ENCODE assay signal across 1 fruit fly cellular context in the genomic region with DNA sequence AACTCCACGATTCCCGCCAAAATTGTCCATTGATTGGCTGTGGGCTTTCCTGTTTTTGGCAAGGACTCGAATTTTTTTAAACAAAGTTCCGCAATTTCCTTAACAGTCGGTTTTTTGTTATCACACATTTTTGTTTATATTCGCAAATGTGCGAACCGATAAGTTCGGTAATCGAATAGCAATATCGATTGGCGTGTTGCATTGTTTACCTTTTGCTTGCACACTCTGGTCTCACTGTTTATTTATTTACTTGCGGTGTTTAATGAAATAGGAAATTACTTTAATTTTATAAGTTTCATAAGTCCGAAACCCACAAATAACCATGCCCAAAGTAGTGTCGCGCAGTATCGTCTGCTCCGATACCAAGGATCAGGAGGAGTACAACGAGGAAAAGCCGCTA.
TF ChIP-seq lines count a peak whose summit lies in the region.

A gene (minus strand): TSS at position 152 of the 400 bp plus-strand sequence.
A gene (plus strand): TSS at position 200 of the 400 bp plus-strand sequence.

TF ChIP-seq in whole organism, embryonic, 481 proteins besides CTCF, POLR2A, EP300 and RAD21 (continued from another document):
- TF ChIP-seq CG4617 (GFP tag; optimal IDR thresholded peaks at IDR 0.05; lab: Kevin White, UChicago; ENCODE audit: borderline replicate concordance) = peak; percentile 74
- no peak for TF ChIP-seq CG3407 (GFP tag; optimal IDR thresholded peaks at IDR 0.05; lab: Kevin White, UChicago)
- no peak for TF ChIP-seq CG11247 (GFP tag; IDR thresholded peaks at IDR 0.05; lab: Robert Waterston, UW)
- TF ChIP-seq Dll (GFP tag; IDR thresholded peaks at IDR 0.05; lab: Robert Waterston, UW; ENCODE audit: partially characterized antibody) = peak; percentile 72; the same call in 3 of the 4 replicates
- no peak for TF ChIP-seq D19B (GFP tag; optimal IDR thresholded peaks at IDR 0.05; lab: Kevin White, UChicago)
- no peak for TF ChIP-seq Sry-β (GFP tag; optimal IDR thresholded peaks at IDR 0.05; lab: Kevin White, UChicago)
- 0 out of 3 replicates have a peak, but pooled peaks have one; percentile 28 for TF ChIP-seq Doc3 (GFP tag; IDR thresholded peaks at IDR 0.05; lab: Robert Waterston, UW; ENCODE audit: partially characterized antibody)
- TF ChIP-seq unc-4 (GFP tag; IDR thresholded peaks at IDR 0.05; lab: Robert Waterston, UW; ENCODE audit: partially characterized antibody) = peak; percentile 62
- peak; percentile 6 for TF ChIP-seq CG7987 (GFP tag; optimal IDR thresholded peaks at IDR 0.05; lab: Kevin White, UChicago)
- TF ChIP-seq sr (GFP tag; IDR thresholded peaks at IDR 0.05; lab: Robert Waterston, UW) = no peak
- no peak for TF ChIP-seq maf-S (GFP tag; optimal IDR thresholded peaks at IDR 0.05; lab: Kevin White, UChicago)
- peak; percentile 72 for TF ChIP-seq CG13287 (GFP tag; IDR thresholded peaks at IDR 0.05; lab: Robert Waterston, UW; ENCODE audit: partially characterized antibody)
- TF ChIP-seq kah (GFP tag; optimal IDR thresholded peaks at IDR 0.05; lab: Kevin White, UChicago) = no peak
- peak; percentile 36; the same call in 1 of the 2 replicates for TF ChIP-seq tna (GFP tag; IDR thresholded peaks at IDR 0.05; lab: Robert Waterston, UW; ENCODE audit: partially characterized antibody)
- peak; percentile 41 for TF ChIP-seq E2f2 (GFP tag; IDR thresholded peaks at IDR 0.05; lab: Robert Waterston, UW)
- TF ChIP-seq CG4328 (GFP tag; optimal IDR thresholded peaks at IDR 0.05; lab: Kevin White, UChicago) = no peak
- peak; percentile 12 for TF ChIP-seq CG13624 (GFP tag; optimal IDR thresholded peaks at IDR 0.05; lab: Kevin White, UChicago)
- peak; percentile 14 for TF ChIP-seq Lhr (GFP tag; optimal IDR thresholded peaks at IDR 0.05; lab: Kevin White, UChicago)
- TF ChIP-seq MBD-R2 (GFP tag; IDR thresholded peaks at IDR 0.05; lab: Robert Waterston, UW) = peak; percentile 96
- TF ChIP-seq ato (GFP tag; IDR thresholded peaks at IDR 0.05; lab: Robert Waterston, UW; ENCODE audit: partially characterized antibody) = peak; percentile 61; the same call in 1 of the 2 replicates
- TF ChIP-seq CG15514 (GFP tag; optimal IDR thresholded peaks at IDR 0.05; lab: Kevin White, UChicago) = peak; percentile 58
- TF ChIP-seq Hand (GFP tag; optimal IDR thresholded peaks at IDR 0.05; lab: Kevin White, UChicago) = no peak
- TF ChIP-seq trem (tag; optimal IDR thresholded peaks at IDR 0.05; lab: Kevin White, UChicago) = peak; percentile 36
- TF ChIP-seq amos (GFP tag; IDR thresholded peaks at IDR 0.05; lab: Robert Waterston, UW; ENCODE audit: partially characterized antibody) = peak; percentile 51; the same call in 1 of the 2 replicates
- TF ChIP-seq CG33213 (GFP tag; optimal IDR thresholded peaks at IDR 0.05; lab: Kevin White, UChicago) = peak; percentile 14
- TF ChIP-seq CG15696 (tag; optimal IDR thresholded peaks at IDR 0.05; lab: Kevin White, UChicago) = peak; percentile 21
- no peak for TF ChIP-seq chm (GFP tag; IDR thresholded peaks at IDR 0.05; lab: Robert Waterston, UW)
- peak; percentile 34 for TF ChIP-seq phol (tag; optimal IDR thresholded peaks at IDR 0.05; lab: Kevin White, UChicago)
- TF ChIP-seq Mes4 (GFP tag; optimal IDR thresholded peaks at IDR 0.05; lab: Kevin White, UChicago) = no peak
- TF ChIP-seq CG2678 (tag; optimal IDR thresholded peaks at IDR 0.05; lab: Kevin White, UChicago) = no peak
- TF ChIP-seq pfk (GFP tag; optimal IDR thresholded peaks at IDR 0.05; lab: Kevin White, UChicago) = no peak
- no peak for TF ChIP-seq Nf-YC (tag; optimal IDR thresholded peaks at IDR 0.05; lab: Kevin White, UChicago)
- peak; percentile 87 for TF ChIP-seq onecut (GFP tag; IDR thresholded peaks at IDR 0.05; lab: Robert Waterston, UW)
- TF ChIP-seq CG9797 (GFP tag; optimal IDR thresholded peaks at IDR 0.05; lab: Kevin White, UChicago) = peak; percentile 76
- no peak for TF ChIP-seq stc (GFP tag; IDR thresholded peaks at IDR 0.05; lab: Robert Waterston, UW)
- TF ChIP-seq Atf6 (GFP tag; IDR thresholded peaks at IDR 0.05; lab: Robert Waterston, UW) = no peak
- peak; percentile 56; the same call in 1 of the 3 replicates for TF ChIP-seq CG7963 (GFP tag; IDR thresholded peaks at IDR 0.05; lab: Robert Waterston, UW; ENCODE audit: partially characterized antibody)
- no peak for TF ChIP-seq CG14441 (GFP tag; IDR thresholded peaks at IDR 0.05; lab: Robert Waterston, UW)
- no peak for TF ChIP-seq pan (optimal IDR thresholded peaks at IDR 0.05; lab: Kevin White, UChicago)
- no peak for TF ChIP-seq pan (GFP tag; optimal IDR thresholded peaks at IDR 0.05 in 1 of 2, IDR thresholded peaks at IDR 0.05 in 1 of 2)
- peak; percentile 58 for TF ChIP-seq Bgb (GFP tag; IDR thresholded peaks at IDR 0.05; lab: Robert Waterston, UW; ENCODE audit: partially characterized antibody)
- TF ChIP-seq Opbp (GFP tag; IDR thresholded peaks at IDR 0.05; lab: Robert Waterston, UW; ENCODE audit: partially characterized antibody) = 0 out of 3 replicates have a peak, but pooled peaks have one; percentile 31
- peak; percentile 42; the same call in 1 of the 3 replicates for TF ChIP-seq zen2 (GFP tag; IDR thresholded peaks at IDR 0.05; lab: Robert Waterston, UW; ENCODE audit: partially characterized antibody)
- TF ChIP-seq ind (GFP tag; optimal IDR thresholded peaks at IDR 0.05; lab: Kevin White, UChicago) = no peak
- TF ChIP-seq Xrp1 (GFP tag; IDR thresholded peaks at IDR 0.05; lab: Robert Waterston, UW) = no peak
- no peak for TF ChIP-seq tin (GFP tag; optimal IDR thresholded peaks at IDR 0.05; lab: Kevin White, UChicago)
- peak; percentile 47; the same call in 1 of the 2 replicates for TF ChIP-seq bbx (GFP tag; IDR thresholded peaks at IDR 0.05; lab: Robert Waterston, UW; ENCODE audit: partially characterized antibody)
- TF ChIP-seq BEAF-32 (GFP tag; optimal IDR thresholded peaks at IDR 0.05; lab: Kevin White, UChicago) = peak; percentile 53
- TF ChIP-seq nerfin-2 (GFP tag; IDR thresholded peaks at IDR 0.05; lab: Robert Waterston, UW; ENCODE audit: partially characterized antibody) = peak; percentile 25; the same call in 1 of the 2 replicates
- peak; percentile 12; the same call in 1 of the 2 replicates for TF ChIP-seq inv (GFP tag; IDR thresholded peaks at IDR 0.05; lab: Robert Waterston, UW; ENCODE audit: partially characterized antibody)
- TF ChIP-seq CG17829 (tag; optimal IDR thresholded peaks at IDR 0.05; lab: Kevin White, UChicago) = peak; percentile 5
- TF ChIP-seq gro (GFP tag; optimal IDR thresholded peaks at IDR 0.05; lab: Kevin White, UChicago) = peak; percentile 15
- TF ChIP-seq CG7745 (tag; optimal IDR thresholded peaks at IDR 0.05; lab: Kevin White, UChicago) = no peak
- no peak for TF ChIP-seq CG2875 (GFP tag; optimal IDR thresholded peaks at IDR 0.05; lab: Kevin White, UChicago)
- TF ChIP-seq hbn (GFP tag; IDR thresholded peaks at IDR 0.05; lab: Robert Waterston, UW; ENCODE audit: partially characterized antibody) = peak; percentile 61
- TF ChIP-seq gfzf (GFP tag; optimal IDR thresholded peaks at IDR 0.05; lab: Kevin White, UChicago) = peak; percentile 76
- no peak for TF ChIP-seq gsb (GFP tag; IDR thresholded peaks at IDR 0.05; lab: Robert Waterston, UW)
- TF ChIP-seq Sox102F (GFP tag; optimal IDR thresholded peaks at IDR 0.05; lab: Kevin White, UChicago) = no peak
- TF ChIP-seq CG8281 (tag; optimal IDR thresholded peaks at IDR 0.05; lab: Kevin White, UChicago) = no peak
- peak; percentile 57 for TF ChIP-seq CG34224 (GFP tag; IDR thresholded peaks at IDR 0.05; lab: Robert Waterston, UW; ENCODE audit: partially characterized antibody)
- no peak for TF ChIP-seq dimm (GFP tag; IDR thresholded peaks at IDR 0.05; lab: Robert Waterston, UW)
- peak; percentile 55 for TF ChIP-seq YL-1 (GFP tag; optimal IDR thresholded peaks at IDR 0.05; lab: Kevin White, UChicago)
- 0 out of 3 replicates have a peak, but pooled peaks have one; percentile 10 for TF ChIP-seq vnd (GFP tag; IDR thresholded peaks at IDR 0.05; lab: Robert Waterston, UW; ENCODE audit: partially characterized antibody)
- peak in 1 of 2 experiments; percentile 74 for TF ChIP-seq Pdp1 (GFP tag; optimal IDR thresholded peaks at IDR 0.05; lab: Kevin White, UChicago)
- TF ChIP-seq chn (GFP tag; optimal IDR thresholded peaks at IDR 0.05; lab: Kevin White, UChicago) = no peak
- peak; percentile 48; the same call in 2 of the 3 replicates for TF ChIP-seq CG6791 (GFP tag; IDR thresholded peaks at IDR 0.05; lab: Robert Waterston, UW; ENCODE audit: partially characterized antibody)
- TF ChIP-seq CG14860 (GFP tag; IDR thresholded peaks at IDR 0.05; lab: Robert Waterston, UW; ENCODE audit: partially characterized antibody) = peak; percentile 56; the same call in 2 of the 3 replicates
- TF ChIP-seq Fer1 (GFP tag; optimal IDR thresholded peaks at IDR 0.05; lab: Kevin White, UChicago) = peak; percentile 21
- peak; percentile 32 for TF ChIP-seq Dp (GFP tag; optimal IDR thresholded peaks at IDR 0.05; lab: Kevin White, UChicago)
- peak; percentile 54; the same call in 2 of the 3 replicates for TF ChIP-seq CG16813 (GFP tag; IDR thresholded peaks at IDR 0.05; lab: Robert Waterston, UW; ENCODE audit: partially characterized antibody)
- no peak for TF ChIP-seq bab2 (GFP tag; optimal IDR thresholded peaks at IDR 0.05; lab: Kevin White, UChicago)
- TF ChIP-seq stwl (tag; optimal IDR thresholded peaks at IDR 0.05; lab: Kevin White, UChicago) = peak; percentile 87
- no peak for TF ChIP-seq CG3995 (GFP tag; optimal IDR thresholded peaks at IDR 0.05; lab: Kevin White, UChicago)
- TF ChIP-seq CG12236 (GFP tag; optimal IDR thresholded peaks at IDR 0.05; lab: Kevin White, UChicago) = no peak
- TF ChIP-seq CG34422 (GFP tag; IDR thresholded peaks at IDR 0.05; lab: Robert Waterston, UW) = peak; percentile 72; the same call in 1 of the 3 replicates
- 0 out of 4 replicates have a peak, but pooled peaks have one; percentile 66 for TF ChIP-seq chinmo (GFP tag; IDR thresholded peaks at IDR 0.05; lab: Robert Waterston, UW; ENCODE audit: partially characterized antibody)
- TF ChIP-seq ac (GFP tag; optimal IDR thresholded peaks at IDR 0.05; lab: Kevin White, UChicago) = no peak
- peak; percentile 67 for TF ChIP-seq Med (GFP tag; lab: Kevin White, UChicago)
- peak; percentile 43 for TF ChIP-seq Sry-δ (GFP tag; optimal IDR thresholded peaks at IDR 0.05; lab: Kevin White, UChicago)
- peak; percentile 23 for TF ChIP-seq CG10267 (tag; optimal IDR thresholded peaks at IDR 0.05; lab: Kevin White, UChicago)
TF ChIP-seq in whole organism, embryonic: peak in this region for 60.
